Fruit fly (Drosophila melanogaster): ENCODE measurements around the gene CG31528.

The CG31528 gene

dm6 chr3R:4445083-4445482 lies 28.8 kb downstream of the CG31528 start:
- TF ChIP-seq CG15710 (tag; optimal IDR thresholded peaks at IDR 0.05) = no peak
- TF ChIP-seq D1 (tag; optimal IDR thresholded peaks at IDR 0.05) = no peak
- no peak for TF ChIP-seq Pif1B (GFP tag; optimal IDR thresholded peaks at IDR 0.05)
- TF ChIP-seq Pif1A (GFP tag; optimal IDR thresholded peaks at IDR 0.05) = no peak
- TF ChIP-seq CG4496 (GFP tag; IDR thresholded peaks at IDR 0.05) = no peak

dm6 chr3R:4446455-4447224 lies 30.4 kb downstream of the CG31528 start:
- peak; percentile 59 for TF ChIP-seq EcR (GFP tag; optimal IDR thresholded peaks at IDR 0.05)
- no peak for TF ChIP-seq CG34367 (tag; optimal IDR thresholded peaks at IDR 0.05)

dm6 chr3R:4449256-4449655 lies 33.0 kb downstream of the CG31528 start:
- peak; percentile 52 for TF ChIP-seq CG13204 (GFP tag; optimal IDR thresholded peaks at IDR 0.05)
- 0 out of 3 replicates have a peak, but pooled peaks have one; percentile 17 for TF ChIP-seq fd96Ca (GFP tag; IDR thresholded peaks at IDR 0.05)
- TF ChIP-seq rn (GFP tag; IDR thresholded peaks at IDR 0.05) = no peak
- TF ChIP-seq CG12605 (GFP tag; IDR thresholded peaks at IDR 0.05) = peak; percentile 48; the same call in 1 of the 2 replicates

- TF ChIP-seq CG4496 (GFP tag; IDR thresholded peaks at IDR 0.05) (peak; percentile 34; the same call in 1 of the 3 replicates), CG32121 (GFP tag; IDR thresholded peaks at IDR 0.05) (peak; percentile 41; the same call in 1 of the 2 replicates), rn (GFP tag; IDR thresholded peaks at IDR 0.05) (no peak), CG8159 (tag; optimal IDR thresholded peaks at IDR 0.05) (no peak), CG8301 (tag; optimal IDR thresholded peaks at IDR 0.05) (no peak), CG13204 (GFP tag; optimal IDR thresholded peaks at IDR 0.05) (peak; percentile 53), gl (tag; optimal IDR thresholded peaks at IDR 0.05) (no peak), EcR (GFP tag; optimal IDR thresholded peaks at IDR 0.05) (no peak), CG17806 (tag; optimal IDR thresholded peaks at IDR 0.05) (no peak), Ets98B (GFP tag; IDR thresholded peaks at IDR 0.05) (no peak), CG14655 (GFP tag; optimal IDR thresholded peaks at IDR 0.05) (no peak), Pif1B (GFP tag; optimal IDR thresholded peaks at IDR 0.05) (no peak), CG34367 (tag; optimal IDR thresholded peaks at IDR 0.05) (no peak), D1 (tag; optimal IDR thresholded peaks at IDR 0.05) (no peak), fd96Ca (GFP tag; IDR thresholded peaks at IDR 0.05) (no peak), Pif1A (GFP tag; optimal IDR thresholded peaks at IDR 0.05) (no peak), CG9948 (tag; optimal IDR thresholded peaks at IDR 0.05) (no peak), CG12605 (GFP tag; IDR thresholded peaks at IDR 0.05) (no peak), CG10348 (GFP tag; IDR thresholded peaks at IDR 0.05) (no peak)
Measured at dm6 chr3R:4450721-4451120, 34.5 kb downstream of the CG31528 start.

dm6 chr3R:4452345-4453044 lies 36.3 kb downstream of the CG31528 start:
- no peak for TF ChIP-seq Pif1B (GFP tag; optimal IDR thresholded peaks at IDR 0.05)
- no peak for TF ChIP-seq CG14655 (GFP tag; optimal IDR thresholded peaks at IDR 0.05)
- no peak for TF ChIP-seq CG17806 (tag; optimal IDR thresholded peaks at IDR 0.05)
- TF ChIP-seq D1 (tag; optimal IDR thresholded peaks at IDR 0.05) = no peak
- 0 out of 2 replicates have a peak, but pooled peaks have one; percentile 14 for TF ChIP-seq CG32121 (GFP tag; IDR thresholded peaks at IDR 0.05)
- TF ChIP-seq Snoo (tag; optimal IDR thresholded peaks at IDR 0.05) = no peak
- TF ChIP-seq CG34367 (tag; optimal IDR thresholded peaks at IDR 0.05) = no peak
- TF ChIP-seq CG13204 (GFP tag; optimal IDR thresholded peaks at IDR 0.05) = peak; percentile 86
- TF ChIP-seq CG15710 (tag; optimal IDR thresholded peaks at IDR 0.05) = no peak
- TF ChIP-seq CG9948 (tag; optimal IDR thresholded peaks at IDR 0.05) = no peak
- TF ChIP-seq EcR (GFP tag; optimal IDR thresholded peaks at IDR 0.05) = peak; percentile 2
- TF ChIP-seq Ets98B (GFP tag; IDR thresholded peaks at IDR 0.05) = peak; percentile 56
- TF ChIP-seq Pif1A (GFP tag; optimal IDR thresholded peaks at IDR 0.05) = no peak
- TF ChIP-seq CG12605 (GFP tag; IDR thresholded peaks at IDR 0.05) = peak; percentile 57
- peak; percentile 58; the same call in 2 of the 3 replicates for TF ChIP-seq fd96Ca (GFP tag; IDR thresholded peaks at IDR 0.05)
- peak; percentile 71 for TF ChIP-seq CG4496 (GFP tag; IDR thresholded peaks at IDR 0.05)
- no peak for TF ChIP-seq CG8301 (tag; optimal IDR thresholded peaks at IDR 0.05)
- no peak for TF ChIP-seq CG8159 (tag; optimal IDR thresholded peaks at IDR 0.05)
- no peak for TF ChIP-seq CG10348 (GFP tag; IDR thresholded peaks at IDR 0.05)
- no peak for TF ChIP-seq rn (GFP tag; IDR thresholded peaks at IDR 0.05)
- TF ChIP-seq gl (tag; optimal IDR thresholded peaks at IDR 0.05) = no peak

- TF ChIP-seq CG15710 (tag; optimal IDR thresholded peaks at IDR 0.05) (no peak), CG8159 (tag; optimal IDR thresholded peaks at IDR 0.05) (peak; percentile 25), D1 (tag; optimal IDR thresholded peaks at IDR 0.05) (no peak), CG14655 (GFP tag; optimal IDR thresholded peaks at IDR 0.05) (peak; percentile 13), rn (GFP tag; IDR thresholded peaks at IDR 0.05) (no peak), EcR (GFP tag; optimal IDR thresholded peaks at IDR 0.05) (peak; percentile 16), gl (tag; optimal IDR thresholded peaks at IDR 0.05) (peak; percentile 2), Snoo (tag; optimal IDR thresholded peaks at IDR 0.05) (no peak), CG9948 (tag; optimal IDR thresholded peaks at IDR 0.05) (no peak), CG34367 (tag; optimal IDR thresholded peaks at IDR 0.05) (no peak), CG13204 (GFP tag; optimal IDR thresholded peaks at IDR 0.05) (peak; percentile 93), CG10348 (GFP tag; IDR thresholded peaks at IDR 0.05) (no peak), Pif1B (GFP tag; optimal IDR thresholded peaks at IDR 0.05) (peak; percentile 32), CG4496 (GFP tag; IDR thresholded peaks at IDR 0.05) (peak; percentile 93), fd96Ca (GFP tag; IDR thresholded peaks at IDR 0.05) (peak; percentile 68; the same call in 1 of the 3 replicates), CG17806 (tag; optimal IDR thresholded peaks at IDR 0.05) (no peak), Pif1A (GFP tag; optimal IDR thresholded peaks at IDR 0.05) (peak; percentile 19), Ets98B (GFP tag; IDR thresholded peaks at IDR 0.05) (peak; percentile 75), CG8301 (tag; optimal IDR thresholded peaks at IDR 0.05) (no peak), CG12605 (GFP tag; IDR thresholded peaks at IDR 0.05) (peak; percentile 74), CG32121 (GFP tag; IDR thresholded peaks at IDR 0.05) (peak; percentile 51)
Measured at dm6 chr3R:4453213-4453956, 37.1 kb downstream of the CG31528 start.

Measured in whole organism, pupa.